Worm (Caenorhabditis elegans) whole organism, L4/young adult: ENCODE measurements around the gene C09G5.13.
A peak's percentile ranks its signal among the peaks of the same experiment; 100 is the strongest.

Experiments
- W03F9.2 ChIP-seq: fragments of 150-350 bp; optimal IDR thresholded peaks from 2 replicates; lab custom pipeline; 2014; ENCODE audit warnings: missing biosample characterization, missing genetic modification characterization
- dao-5 ChIP-seq: sonication (generic microtip); optimal IDR thresholded peaks from 2 replicates; lab custom pipeline; 2016; ENCODE audit warnings: missing genotype, missing genetic modification characterization, moderate library complexity, missing compliant biosample characterization
- him-1 ChIP-seq: sonication (generic microtip); optimal IDR thresholded peaks from 2 replicates; lab custom pipeline; 2016; ENCODE audit warnings: missing genotype, missing genetic modification reagents, missing genetic modification characterization, missing compliant biosample characterization

C09G5.13 gene

DNA sequence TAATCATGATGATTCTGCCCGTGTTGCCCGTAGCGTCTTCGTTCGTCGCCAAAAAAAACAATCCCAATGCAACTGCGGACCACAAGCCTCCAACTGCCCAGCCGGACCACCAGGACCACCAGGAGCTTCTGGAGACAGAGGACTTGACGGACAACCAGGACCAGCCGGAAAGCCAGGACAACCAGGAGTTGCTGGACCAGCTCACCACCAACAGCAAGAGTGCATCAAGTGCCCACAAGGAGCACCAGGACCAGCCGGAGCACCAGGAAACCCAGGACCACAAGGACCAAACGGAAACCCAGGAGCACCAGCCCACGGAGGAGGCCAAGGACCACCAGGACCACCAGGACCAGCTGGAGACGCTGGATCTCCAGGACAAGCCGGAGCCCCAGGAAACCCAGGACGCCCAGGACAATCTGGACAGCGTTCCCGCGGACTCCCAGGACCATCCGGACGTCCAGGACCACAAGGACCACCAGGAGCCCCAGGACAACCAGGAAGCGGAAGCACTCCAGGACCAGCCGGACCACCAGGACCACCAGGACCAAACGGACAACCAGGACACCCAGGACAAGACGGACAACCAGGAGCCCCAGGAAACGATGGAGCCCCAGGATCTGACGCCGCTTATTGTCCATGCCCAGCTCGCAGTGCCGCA is 9.7 kb upstream of the C09G5.13 start:
- peak; percentile 6 for TF ChIP-seq dao-5 (tag; lab: Kevin White, UChicago)
- no peak for TF ChIP-seq W03F9.2 (tag; lab: Kevin White, UChicago)

- no peak for TF ChIP-seq dao-5 (tag; lab: Kevin White, UChicago)
- TF ChIP-seq him-1 (tag; lab: Kevin White, UChicago), result no peak
- no peak for TF ChIP-seq W03F9.2 (tag; lab: Kevin White, UChicago)
These were observed 8.6 kb upstream of the C09G5.13 start, which contains the start of gene bli-1 for ce11 chrII:10708660-10709059. TSS of gene bli-1 (plus strand) at chrII:10708960.

- TF ChIP-seq W03F9.2 (tag; lab: Kevin White, UChicago), result no peak
These were observed 2.8 kb upstream of the C09G5.13 start, which contains the start of the genes dph-2 and C09G5.7 for ce11 chrII:10714262-10714933. TSS of gene dph-2 (minus strand) at chrII:10714297. TSS of gene C09G5.7 (plus strand) at chrII:10714883.

DNA sequence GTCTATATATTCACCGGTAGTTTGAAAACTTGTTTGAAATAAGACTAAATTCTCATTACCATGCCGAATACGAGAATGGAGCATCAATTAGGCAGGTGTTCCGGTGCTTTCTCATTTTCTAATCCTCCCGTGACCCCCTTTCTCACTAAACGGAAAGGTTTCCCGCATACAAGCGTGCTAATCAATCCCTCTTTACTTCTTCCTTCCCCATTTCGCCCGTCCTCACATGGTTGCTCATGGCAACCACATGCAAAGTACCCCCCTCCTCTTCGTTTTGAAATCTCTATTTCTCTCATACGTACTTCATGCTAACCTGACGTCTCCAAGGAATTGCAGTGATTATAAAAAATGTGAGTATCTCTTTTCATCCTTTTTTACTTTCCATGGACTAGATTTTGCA is 2.7 kb downstream of the C09G5.13 start, which contains the start of gene mks-5:
Gene mks-5 (plus strand): TSS at position 301 of the 400 bp plus-strand sequence.
- TF ChIP-seq dao-5 (tag; lab: Kevin White, UChicago) (no peak), W03F9.2 (tag; lab: Kevin White, UChicago) (no peak), him-1 (tag; lab: Kevin White, UChicago) (no peak)

ce11 chrII:10723069-10723468 is 5.8 kb downstream of the C09G5.13 start, which contains the start of gene C09G5.14:
TSS of gene C09G5.14 (minus strand) at chrII:10723169.
- TF ChIP-seq him-1 (tag; lab: Kevin White, UChicago) (no peak), dao-5 (tag; lab: Kevin White, UChicago) (no peak), W03F9.2 (tag; lab: Kevin White, UChicago) (no peak)

DNA sequence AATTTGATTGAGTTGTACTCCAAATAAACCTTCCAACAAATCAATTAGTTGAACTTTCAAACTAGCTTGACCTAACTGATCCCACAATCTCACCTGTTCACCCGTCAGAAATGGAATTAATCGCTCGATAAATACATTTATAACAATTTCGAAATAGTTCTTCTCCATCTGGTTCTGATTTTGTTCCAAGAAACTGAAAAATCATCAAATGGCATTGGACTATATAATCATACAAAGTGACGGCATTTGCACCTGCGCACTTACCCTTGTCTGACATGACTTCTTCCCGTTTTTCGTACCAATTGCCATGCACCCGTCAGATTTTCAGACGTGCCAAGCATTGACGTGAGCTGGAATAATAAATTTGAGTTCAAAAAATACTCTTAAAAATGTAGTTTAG is 13.5 kb downstream of the C09G5.13 start:
- TF ChIP-seq him-1 (tag; lab: Kevin White, UChicago) (no peak), W03F9.2 (tag; lab: Kevin White, UChicago) (no peak), dao-5 (tag; lab: Kevin White, UChicago) (no peak)

DNA sequence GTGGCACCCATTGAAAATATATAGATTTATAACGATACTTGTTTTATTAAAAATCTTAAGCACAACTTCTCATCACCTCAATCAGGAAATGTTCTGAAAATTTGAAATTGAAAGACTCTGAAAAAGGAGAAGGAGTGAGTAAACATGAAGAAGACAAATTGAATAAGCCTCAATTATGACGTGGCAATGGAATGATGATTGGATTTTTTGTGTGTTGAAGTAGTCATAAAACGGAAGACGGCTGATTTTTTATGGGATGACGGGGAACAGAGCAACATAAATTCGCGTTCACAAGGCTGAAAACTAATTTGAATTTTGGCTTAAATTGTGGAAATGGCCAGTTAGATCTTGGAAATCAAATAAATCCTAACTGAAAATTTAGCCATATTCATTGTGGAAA is 14.3 kb downstream of the C09G5.13 start, which contains the start of gene glb-12:
Gene glb-12 (minus strand): TSS at position 101 of the 400 bp plus-strand sequence.
- TF ChIP-seq W03F9.2 (tag; lab: Kevin White, UChicago), result no peak
- no peak for TF ChIP-seq him-1 (tag; lab: Kevin White, UChicago)
- no peak for TF ChIP-seq dao-5 (tag; lab: Kevin White, UChicago)

DNA sequence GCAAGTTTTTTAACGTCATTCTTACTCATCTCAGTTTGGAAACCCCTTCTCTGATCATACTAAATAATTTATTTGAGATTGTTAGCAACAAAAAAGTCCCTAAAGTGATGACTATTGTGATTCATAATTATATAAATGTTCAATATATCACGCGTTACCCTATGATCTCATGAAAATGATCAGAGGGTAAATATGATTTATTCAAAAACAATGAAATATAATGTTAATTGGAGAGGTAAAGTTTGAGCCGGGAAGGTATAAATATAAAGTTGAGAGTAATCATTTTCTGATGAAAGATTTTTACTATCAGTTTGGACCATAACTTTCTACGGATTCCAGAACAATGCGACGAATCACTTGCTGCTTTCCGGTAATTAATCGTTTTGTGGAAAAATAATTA is 19.8 kb downstream of the C09G5.13 start, which contains the start of gene C52A11.3:
Gene C52A11.3 (plus strand): TSS at position 301 of the 400 bp plus-strand sequence.
- TF ChIP-seq him-1 (tag; lab: Kevin White, UChicago) (no peak), dao-5 (tag; lab: Kevin White, UChicago) (no peak), W03F9.2 (tag; lab: Kevin White, UChicago) (no peak)

- no peak for TF ChIP-seq W03F9.2 (tag; lab: Kevin White, UChicago)
- peak; percentile 0 for TF ChIP-seq him-1 (tag; lab: Kevin White, UChicago)
- no peak for TF ChIP-seq dao-5 (tag; lab: Kevin White, UChicago)
These were observed 27.6 kb downstream of the C09G5.13 start for ce11 chrII:10744801-10745200.

DNA sequence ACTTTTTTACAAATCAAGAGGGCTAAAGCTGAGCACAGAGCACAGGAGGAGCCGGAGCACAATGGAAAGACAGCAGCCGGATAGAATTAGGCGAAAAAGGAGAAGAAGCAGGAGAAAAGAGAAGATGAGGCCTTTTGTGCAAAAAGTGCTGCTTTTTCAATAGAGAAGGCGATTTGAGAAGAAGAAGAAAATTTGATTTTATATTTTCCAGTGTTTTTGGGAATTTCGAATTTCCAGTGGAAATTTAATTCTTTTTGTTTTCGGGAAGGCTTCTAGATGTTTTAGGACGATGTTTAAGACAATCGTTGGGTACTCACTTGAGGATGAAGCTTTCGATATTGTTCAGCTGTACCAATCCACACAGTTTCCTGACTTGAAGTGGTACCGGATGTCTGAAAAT is 36.5 kb downstream of the C09G5.13 start:
- no peak for TF ChIP-seq dao-5 (tag; lab: Kevin White, UChicago)
- no peak for TF ChIP-seq W03F9.2 (tag; lab: Kevin White, UChicago)
- TF ChIP-seq him-1 (tag; lab: Kevin White, UChicago), result no peak

- TF ChIP-seq W03F9.2 (tag; lab: Kevin White, UChicago) (no peak), dao-5 (tag; lab: Kevin White, UChicago) (no peak), him-1 (tag; lab: Kevin White, UChicago) (no peak)
These were observed 38.2 kb downstream of the C09G5.13 start for ce11 chrII:10755455-10755854.

ce11 chrII:10758951-10759350 is 41.7 kb downstream of the C09G5.13 start:
- TF ChIP-seq dao-5 (tag; lab: Kevin White, UChicago) (no peak), W03F9.2 (tag; lab: Kevin White, UChicago) (no peak), him-1 (tag; lab: Kevin White, UChicago) (no peak)

- no peak for TF ChIP-seq dao-5 (tag; lab: Kevin White, UChicago)
- TF ChIP-seq W03F9.2 (tag; lab: Kevin White, UChicago), result no peak
- TF ChIP-seq him-1 (tag; lab: Kevin White, UChicago), result no peak
These were observed 42.2 kb downstream of the C09G5.13 start for ce11 chrII:10759425-10759824.
